Fruit fly (Drosophila melanogaster) whole organism: ENCODE data around the gene CG13601.

ENCODE experiments used
- Dll ChIP-seq: fragments of >200 bp; optimal IDR thresholded peaks from 2 replicates; lab custom pipeline; 2017
- usp ChIP-seq: fragments of >200 bp; optimal IDR thresholded peaks from 2 replicates; lab custom pipeline; 2017; ENCODE audit warnings: missing biosample characterization, missing genetic modification characterization, mixed read lengths

- TF ChIP-seq Dll (lab: Kevin White, UChicago) (peak; percentile 6), usp (GFP tag; lab: Kevin White, UChicago) (no peak)
Observed at dm6 chr3R:23912349-23912748, 15.1 kb downstream of the CG13601 start.
